Fruit fly (Drosophila melanogaster) whole organism, embryonic: Measurements from ENCODE around the gene Ppt1.
A peak's percentile ranks its signal among the peaks of the same experiment; 100 is the strongest.

Experiments used
- Adf1 ChIP-seq: fragments of 200-800 bp; sonication (Bioruptor generic); IDR thresholded peaks from 2 replicates; pipeline ENCODE4 v1.3.6; 2022; ENCODE audit warnings: missing biosample characterization, missing genetic modification characterization
- CG10267 ChIP-seq: fragments of 200-800 bp; sonication (Bioruptor generic); optimal IDR thresholded peaks from 2 replicates; lab custom pipeline; 2018; ENCODE audit warnings: missing biosample characterization, mild to moderate bottlenecking, missing genetic modification characterization, moderate library complexity
- CG10565 ChIP-seq: fragments of 200-800 bp; sonication (Bioruptor generic); optimal IDR thresholded peaks from 3 replicates; lab custom pipeline; 2016; ENCODE audit warnings: missing biosample characterization, mild to moderate bottlenecking, missing genetic modification characterization
- CG12744 ChIP-seq: fragments of 200-800 bp; sonication (Bioruptor generic); optimal IDR thresholded peaks from 2 replicates; lab custom pipeline; 2016; ENCODE audit warnings: missing biosample characterization, missing genetic modification characterization
- CG13424 ChIP-seq: fragments of 200-800 bp; sonication (Bioruptor generic); optimal IDR thresholded peaks from 2 replicates; lab custom pipeline; 2019; ENCODE audit warnings: missing biosample characterization, mild to moderate bottlenecking, missing genetic modification characterization, moderate library complexity
- CG15011 ChIP-seq: fragments of 200-800 bp; sonication (Bioruptor generic); optimal IDR thresholded peaks from 3 replicates; lab custom pipeline; 2018; ENCODE audit warnings: missing biosample characterization, mild to moderate bottlenecking, missing genetic modification characterization
- CG15514 ChIP-seq: fragments of 200-800 bp; sonication (Bioruptor generic); optimal IDR thresholded peaks from 3 replicates; lab custom pipeline; 2017; ENCODE audit warnings: missing biosample characterization, missing genetic modification characterization, mild to moderate bottlenecking, moderate library complexity, missing genetic modification reagents
- CG15601 ChIP-seq: fragments of 200-800 bp; sonication (Bioruptor generic); optimal IDR thresholded peaks from 3 replicates; lab custom pipeline; 2019; ENCODE audit warnings: missing biosample characterization, mild to moderate bottlenecking, missing genetic modification characterization, moderate library complexity
- CG15696 ChIP-seq: fragments of 200-800 bp; sonication (Bioruptor generic); optimal IDR thresholded peaks from 2 replicates; lab custom pipeline; 2019; ENCODE audit warnings: missing biosample characterization, mild to moderate bottlenecking, missing genetic modification characterization, moderate library complexity
- CG16815 ChIP-seq: fragments of 200-800 bp; sonication (Bioruptor generic); optimal IDR thresholded peaks from 3 replicates; lab custom pipeline; 2017; ENCODE audit warnings: missing biosample characterization, mild to moderate bottlenecking, missing genetic modification characterization
- CG3065 ChIP-seq: fragments of 200-800 bp; sonication (Bioruptor generic); optimal IDR thresholded peaks from 2 replicates; lab custom pipeline; 2016; ENCODE audit warnings: missing biosample characterization, missing genetic modification characterization
- CG32767 ChIP-seq: fragments of 200-800 bp; sonication (Bioruptor generic); IDR thresholded peaks from 2 replicates; pipeline ENCODE4 v1.3.6; 2022; ENCODE audit warnings: missing biosample characterization, missing genetic modification characterization
- CG4404 ChIP-seq: fragments of 200-800 bp; sonication (Bioruptor generic); IDR thresholded peaks from 2 replicates; pipeline ENCODE4 v1.3.6; 2022; ENCODE audit warnings: missing biosample characterization, missing genetic modification characterization
- CG4820 ChIP-seq: fragments of 200-800 bp; sonication (Bioruptor generic); optimal IDR thresholded peaks from 3 replicates; lab custom pipeline; 2016; ENCODE audit warnings: missing biosample characterization, missing genetic modification characterization
- CG4854 ChIP-seq: fragments of 200-800 bp; sonication (Bioruptor generic); optimal IDR thresholded peaks from 2 replicates; lab custom pipeline; 2016; ENCODE audit warnings: missing biosample characterization, missing genetic modification characterization, inconsistent platforms
- CG8281 ChIP-seq: fragments of 200-800 bp; sonication (Bioruptor generic); optimal IDR thresholded peaks from 2 replicates; lab custom pipeline; 2018; ENCODE audit warnings: missing biosample characterization, mild to moderate bottlenecking, missing genetic modification characterization, moderate library complexity
- CG8388 ChIP-seq: fragments of 200-800 bp; sonication (Bioruptor generic); optimal IDR thresholded peaks from 2 replicates; lab custom pipeline; 2019; ENCODE audit warnings: missing biosample characterization, mild to moderate bottlenecking, missing genetic modification characterization, moderate library complexity
- CG9797 ChIP-seq: fragments of 200-800 bp; sonication (Bioruptor generic); optimal IDR thresholded peaks from 3 replicates; lab custom pipeline; 2018; ENCODE audit warnings: missing biosample characterization, mild to moderate bottlenecking, missing genetic modification characterization
- CG9817 ChIP-seq: fragments of 200-800 bp; sonication (Bioruptor generic); optimal IDR thresholded peaks from 2 replicates; lab custom pipeline; 2018; ENCODE audit warnings: missing biosample characterization, mild to moderate bottlenecking, missing genetic modification characterization, moderate library complexity
- D19B ChIP-seq: fragments of 200-800 bp; sonication (Bioruptor generic); optimal IDR thresholded peaks from 2 replicates; lab custom pipeline; 2017; ENCODE audit warnings: missing biosample characterization, mild to moderate bottlenecking, missing genetic modification characterization
- E2f1 ChIP-seq: fragments of 200-800 bp; sonication (Bioruptor generic); IDR thresholded peaks from 2 replicates; pipeline ENCODE4 v1.3.6; 2022; ENCODE audit warnings: missing biosample characterization, missing genetic modification characterization
- Hand ChIP-seq: fragments of 200-800 bp; sonication (Bioruptor generic); optimal IDR thresholded peaks from 2 replicates; lab custom pipeline; 2017; ENCODE audit warnings: mild to moderate bottlenecking, missing biosample characterization, missing genetic modification reagents, missing genetic modification characterization
- HmgZ ChIP-seq: fragments of 200-800 bp; sonication (Bioruptor generic); optimal IDR thresholded peaks from 2 replicates; lab custom pipeline; 2018; ENCODE audit warnings: missing biosample characterization, mild to moderate bottlenecking, missing genetic modification characterization
- MBD-R2 ChIP-seq: fragments of 200-800 bp; sonication (Bioruptor generic); IDR thresholded peaks from 2 replicates; pipeline ENCODE4 v1.3.6; 2022; ENCODE audit warnings: missing biosample characterization, missing genetic modification characterization
- Myb ChIP-seq: fragments of 200-800 bp; sonication (Bioruptor generic); optimal IDR thresholded peaks from 2 replicates; lab custom pipeline; 2016; ENCODE audit warnings: missing biosample characterization, missing genetic modification characterization
- Oaz ChIP-seq: fragments of 200-800 bp; sonication (Bioruptor generic); IDR thresholded peaks from 2 replicates; pipeline ENCODE4 v1.3.6; 2022; ENCODE audit warnings: missing biosample characterization, missing genetic modification characterization
- Opbp ChIP-seq: fragments of 200-800 bp; sonication (Bioruptor generic); IDR thresholded peaks from 3 replicates; pipeline ENCODE4 v1.3.6; 2022; ENCODE audit warnings: missing biosample characterization, missing genetic modification characterization; ENCODE audit not compliant: partially characterized antibody
- Pdp1 ChIP-seq, 2 experiments: fragments of 200-800 bp; sonication (Bioruptor generic); optimal IDR thresholded peaks; 3 replicates each; lab custom pipeline; 2016; ENCODE audit warnings: missing biosample characterization in 2 of 2, missing genetic modification characterization in 2 of 2, mild to moderate bottlenecking in 1 of 2, moderate library complexity in 1 of 2
- Sox100B ChIP-seq: fragments of 200-800 bp; sonication (Bioruptor generic); optimal IDR thresholded peaks from 3 replicates; lab custom pipeline; 2018; ENCODE audit warnings: missing biosample characterization, mild to moderate bottlenecking, missing genetic modification characterization
- Spps ChIP-seq: fragments of 200-800 bp; sonication (Bioruptor generic); optimal IDR thresholded peaks from 2 replicates; lab custom pipeline; 2018; ENCODE audit warnings: missing biosample characterization, mild to moderate bottlenecking, missing genetic modification characterization
- Xbp1 ChIP-seq: fragments of 200-800 bp; sonication (Bioruptor generic); optimal IDR thresholded peaks from 3 replicates; lab custom pipeline; 2016; ENCODE audit warnings: missing biosample characterization, mild to moderate bottlenecking, missing genetic modification characterization
- ash1 ChIP-seq: fragments of 200-800 bp; sonication (Bioruptor generic); optimal IDR thresholded peaks from 2 replicates; lab custom pipeline; 2018; ENCODE audit warnings: missing biosample characterization, mild to moderate bottlenecking, missing genetic modification characterization
- bigmax ChIP-seq: fragments of 200-800 bp; sonication (Bioruptor generic); optimal IDR thresholded peaks from 2 replicates; lab custom pipeline; 2018; ENCODE audit warnings: missing biosample characterization, mild to moderate bottlenecking, missing genetic modification characterization
- crol ChIP-seq: fragments of 200-800 bp; sonication (Bioruptor generic); IDR thresholded peaks from 2 replicates; pipeline ENCODE4 v1.3.6; 2022; ENCODE audit warnings: missing biosample characterization, missing genetic modification characterization
- dati ChIP-seq: fragments of 200-800 bp; sonication (Bioruptor generic); IDR thresholded peaks from 2 replicates; pipeline ENCODE4 v1.3.6; 2022; ENCODE audit warnings: missing biosample characterization, missing genetic modification characterization
- gcm2 ChIP-seq: fragments of 200-800 bp; sonication (Bioruptor generic); optimal IDR thresholded peaks from 2 replicates; lab custom pipeline; 2016; ENCODE audit warnings: missing biosample characterization, missing genetic modification characterization
- jumu ChIP-seq: fragments of 200-800 bp; sonication (Bioruptor generic); optimal IDR thresholded peaks from 3 replicates; lab custom pipeline; 2016; ENCODE audit warnings: missing biosample characterization, missing genetic modification characterization
- luna ChIP-seq: fragments of 200-800 bp; sonication (Bioruptor generic); optimal IDR thresholded peaks from 2 replicates; lab custom pipeline; 2016; ENCODE audit warnings: missing biosample characterization, missing genetic modification characterization
- mam ChIP-seq: fragments of 200-800 bp; sonication (Bioruptor generic); optimal IDR thresholded peaks from 3 replicates; lab custom pipeline; 2016; ENCODE audit warnings: missing biosample characterization, missing genetic modification characterization
- mirr ChIP-seq: fragments of 200-800 bp; sonication (Bioruptor generic); optimal IDR thresholded peaks from 3 replicates; lab custom pipeline; 2018; ENCODE audit warnings: missing biosample characterization, mild to moderate bottlenecking, missing genetic modification characterization
- pita ChIP-seq: fragments of 200-800 bp; sonication (Bioruptor generic); optimal IDR thresholded peaks from 2 replicates; lab custom pipeline; 2017; ENCODE audit warnings: missing biosample characterization, mild to moderate bottlenecking, missing genetic modification characterization
- pnt ChIP-seq: fragments of 200-800 bp; sonication (Bioruptor generic); optimal IDR thresholded peaks from 3 replicates; lab custom pipeline; 2016; ENCODE audit warnings: missing biosample characterization, missing genetic modification characterization
- prd ChIP-seq, 3 experiments: fragments of >200 bp in 2 of 3; fragments of 200-800 bp in 1 of 3; sonication (Bioruptor generic) in 1 of 3; optimal IDR thresholded peaks in 2 of 3; IDR thresholded peaks in 1 of 3; 2 replicates in 2 of 3; 3 replicates in 1 of 3; pipeline versions ENCODE4 v1.3.6 to Lab custom; 2017 to 2022; ENCODE audit warnings: missing biosample characterization in 1 of 3, missing genetic modification characterization in 1 of 3
- pum ChIP-seq: fragments of 200-800 bp; sonication (Bioruptor generic); optimal IDR thresholded peaks from 2 replicates; lab custom pipeline; 2016; ENCODE audit warnings: missing biosample characterization, missing genetic modification characterization
- tgo ChIP-seq: fragments of 200-800 bp; sonication (Bioruptor generic); IDR thresholded peaks from 3 replicates; pipeline ENCODE4 v1.3.6; 2022; ENCODE audit warnings: missing biosample characterization, missing genetic modification characterization
- tup ChIP-seq: fragments of 200-800 bp; sonication (Bioruptor generic); optimal IDR thresholded peaks from 2 replicates; lab custom pipeline; 2016; ENCODE audit warnings: missing biosample characterization, mild to moderate bottlenecking, missing genetic modification characterization, moderate library complexity
- vnd ChIP-seq: fragments of 200-800 bp; sonication (Bioruptor generic); IDR thresholded peaks from 3 replicates; pipeline ENCODE4 v1.3.6; 2022; ENCODE audit warnings: missing biosample characterization, missing genetic modification characterization; ENCODE audit not compliant: partially characterized antibody
- wor ChIP-seq: fragments of 200-800 bp; sonication (Bioruptor generic); IDR thresholded peaks from 2 replicates; pipeline ENCODE4 v1.3.6; 2022; ENCODE audit warnings: missing biosample characterization, missing genetic modification characterization
- zfh2 ChIP-seq: fragments of 200-800 bp; sonication (Bioruptor generic); optimal IDR thresholded peaks from 2 replicates; lab custom pipeline; 2016; ENCODE audit warnings: missing biosample characterization, missing genetic modification characterization

The Ppt1 gene

DNA sequence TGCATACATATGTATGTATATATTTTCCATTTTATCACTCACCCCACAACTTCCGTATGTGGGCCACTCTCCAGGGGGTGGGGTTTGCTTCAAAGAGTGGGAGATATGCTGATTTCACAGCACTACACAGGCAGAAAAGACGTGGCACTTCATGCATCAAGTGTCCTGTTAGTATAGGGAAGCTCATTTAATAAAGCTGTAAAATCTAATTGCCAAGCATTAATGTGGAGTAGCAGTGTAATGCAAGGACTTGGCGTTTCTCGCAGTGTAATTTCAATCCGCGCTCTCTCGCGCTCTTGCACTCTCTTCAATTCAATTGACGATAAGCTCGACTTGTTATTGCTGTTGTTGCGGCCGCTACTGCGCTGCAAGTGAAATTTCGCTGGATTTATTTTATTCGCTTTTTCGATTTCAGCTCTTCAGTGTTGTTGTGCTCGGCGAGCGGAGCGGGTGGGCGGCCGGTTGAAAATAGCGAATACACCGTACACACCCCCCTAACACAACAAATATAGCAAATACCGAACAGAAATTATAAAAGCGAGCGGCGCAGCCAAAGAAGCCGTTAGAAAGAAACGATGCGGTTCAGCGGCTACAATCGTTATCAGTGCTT, 19.3 kb upstream of the Ppt1 start, which contains the start of gene Hexo2 (continued):
- peak; percentile 8 for TF ChIP-seq CG9797 (GFP tag; lab: Kevin White, UChicago)
- peak; percentile 82 for TF ChIP-seq gcm2 (GFP tag; lab: Kevin White, UChicago)
- peak; percentile 58 for TF ChIP-seq mirr (GFP tag; lab: Kevin White, UChicago)
- TF ChIP-seq prd (optimal IDR thresholded peaks at IDR 0.05; lab: Kevin White, UChicago), result no peak
- TF ChIP-seq prd (GFP tag; IDR thresholded peaks at IDR 0.05; lab: Robert Waterston, UW), result peak; percentile 97
- peak; percentile 81 for TF ChIP-seq CG8281 (tag; lab: Kevin White, UChicago)
- TF ChIP-seq HmgZ (tag; lab: Kevin White, UChicago), result peak; percentile 69
- TF ChIP-seq CG15601, result peak; percentile 87
- peak; percentile 40 for TF ChIP-seq D19B (GFP tag; lab: Kevin White, UChicago)
- TF ChIP-seq CG15696 (tag; lab: Kevin White, UChicago), result peak; percentile 76
- peak; percentile 62 for TF ChIP-seq zfh2 (GFP tag; lab: Kevin White, UChicago)
- peak; percentile 60; the same call in 1 of the 2 replicates for TF ChIP-seq MBD-R2 (GFP tag; lab: Robert Waterston, UW)
- peak; percentile 72 for TF ChIP-seq crol
- TF ChIP-seq Pdp1 (GFP tag; optimal IDR thresholded peaks at IDR 0.05; lab: Kevin White, UChicago), result peak; percentile 92 to 94
- peak; percentile 85 for TF ChIP-seq CG16815 (GFP tag; lab: Kevin White, UChicago)
- peak; percentile 82 for TF ChIP-seq CG9817
- peak; percentile 72 for TF ChIP-seq CG15514 (GFP tag; lab: Kevin White, UChicago)
- TF ChIP-seq Adf1 (GFP tag; lab: Robert Waterston, UW), result no peak
- TF ChIP-seq CG15011 (GFP tag; lab: Kevin White, UChicago), result peak; percentile 73
- peak; percentile 35 for TF ChIP-seq Hand (GFP tag; lab: Kevin White, UChicago)
- TF ChIP-seq dati, result peak; percentile 91
- peak; percentile 81 for TF ChIP-seq CG3065 (GFP tag; lab: Kevin White, UChicago)
- TF ChIP-seq Myb, result peak; percentile 75
- TF ChIP-seq CG10565 (GFP tag; lab: Kevin White, UChicago), result peak; percentile 79
- peak; percentile 76 for TF ChIP-seq CG12744 (GFP tag; lab: Kevin White, UChicago)
- TF ChIP-seq E2f1 (GFP tag; lab: Robert Waterston, UW), result peak; percentile 93
- TF ChIP-seq Oaz, result peak; percentile 91
- TF ChIP-seq bigmax, result peak; percentile 34
- peak; percentile 95 for TF ChIP-seq pum (GFP tag; lab: Kevin White, UChicago)
- peak; percentile 97 for TF ChIP-seq pnt (GFP tag; lab: Kevin White, UChicago)
- peak; percentile 95 for TF ChIP-seq tgo (GFP tag; lab: Robert Waterston, UW)
- TF ChIP-seq ash1, result no peak
- TF ChIP-seq vnd, result no peak
- peak; percentile 96 for TF ChIP-seq CG4820 (GFP tag; lab: Kevin White, UChicago)
- TF ChIP-seq jumu (GFP tag; lab: Kevin White, UChicago), result peak; percentile 94
- TF ChIP-seq mam (GFP tag; lab: Kevin White, UChicago), result peak; percentile 88
- peak; percentile 83 for TF ChIP-seq CG4404 (GFP tag; lab: Robert Waterston, UW)
- no peak for TF ChIP-seq Opbp (GFP tag; lab: Robert Waterston, UW)
- peak; percentile 96 for TF ChIP-seq Xbp1
- peak; percentile 91 for TF ChIP-seq CG32767 (GFP tag; lab: Robert Waterston, UW)
- TF ChIP-seq luna (GFP tag; lab: Kevin White, UChicago), result peak; percentile 78
- peak; percentile 91 for TF ChIP-seq CG13424
- peak; percentile 89 for TF ChIP-seq Sox100B (GFP tag; lab: Kevin White, UChicago)
- peak; percentile 85 for TF ChIP-seq tup (GFP tag; lab: Kevin White, UChicago)
- peak; percentile 90 for TF ChIP-seq CG8388 (GFP tag; lab: Kevin White, UChicago)
- peak; percentile 93 for TF ChIP-seq wor (GFP tag; lab: Robert Waterston, UW)
- peak; percentile 81 for TF ChIP-seq CG10267 (tag; lab: Kevin White, UChicago)
- peak; percentile 65 for TF ChIP-seq Spps (tag; lab: Kevin White, UChicago)
- TF ChIP-seq CG4854, result peak; percentile 86
- TF ChIP-seq pita (GFP tag; lab: Kevin White, UChicago), result no peak
